Worm (Caenorhabditis elegans): Measurements from ENCODE around the gene rpl-2.

The rpl-2 gene

ce11 chrV:20479013-20479739, at the start of gene rpl-2, which contains the start of gene calf-1:
Gene rpl-2, plus strand, starts transcription at chrV:20479689.
Gene calf-1, minus strand, starts transcription at chrV:20479089.
- TF ChIP-seq cnd-1 (tag; optimal IDR thresholded peaks at IDR 0.05) (no peak), elt-3 (tag; optimal IDR thresholded peaks at IDR 0.05) (no peak), snpc-4 (tag; optimal IDR thresholded peaks at IDR 0.05) (no peak), sptf-1 (tag; optimal IDR thresholded peaks at IDR 0.05) (peak; percentile 16), mep-1 (tag; optimal IDR thresholded peaks at IDR 0.05) (peak; percentile 82), nhr-237 (tag; optimal IDR thresholded peaks at IDR 0.05) (peak; percentile 31), hlh-1 (tag; optimal IDR thresholded peaks at IDR 0.05) (peak; percentile 70), ham-2 (GFP tag; optimal IDR thresholded peaks at IDR 0.05) (peak; percentile 5), elt-1 (tag; optimal IDR thresholded peaks at IDR 0.05; ENCODE audit: borderline replicate concordance, insufficient read depth) (no peak), lin-13 (tag; optimal IDR thresholded peaks at IDR 0.05) (peak; percentile 58), drap-1 (GFP tag; optimal IDR thresholded peaks at IDR 0.05) (peak; percentile 19), lsy-2 (tag; optimal IDR thresholded peaks at IDR 0.05) (peak; percentile 71), ces-1 (GFP tag; optimal IDR thresholded peaks at IDR 0.05) (peak; percentile 91)

ce11 chrV:20445898-20446297, 33.6 kb upstream of the rpl-2 start:
- TF ChIP-seq mep-1 (tag; optimal IDR thresholded peaks at IDR 0.05) (no peak), flh-1 (GFP tag; optimal IDR thresholded peaks at IDR 0.05) (no peak), bed-3 (GFP tag; optimal IDR thresholded peaks at IDR 0.05) (no peak), mls-2 (tag; optimal IDR thresholded peaks at IDR 0.05) (no peak), pha-4 (tag; optimal IDR thresholded peaks at IDR 0.05) (no peak), M03D4.4 (tag; optimal IDR thresholded peaks at IDR 0.05) (no peak), lin-13 (tag; optimal IDR thresholded peaks at IDR 0.05) (no peak), cnd-1 (tag; optimal IDR thresholded peaks at IDR 0.05) (no peak), nhr-76 (tag; optimal IDR thresholded peaks at IDR 0.05) (no peak), ztf-11 (tag; optimal IDR thresholded peaks at IDR 0.05) (no peak)

DNA sequence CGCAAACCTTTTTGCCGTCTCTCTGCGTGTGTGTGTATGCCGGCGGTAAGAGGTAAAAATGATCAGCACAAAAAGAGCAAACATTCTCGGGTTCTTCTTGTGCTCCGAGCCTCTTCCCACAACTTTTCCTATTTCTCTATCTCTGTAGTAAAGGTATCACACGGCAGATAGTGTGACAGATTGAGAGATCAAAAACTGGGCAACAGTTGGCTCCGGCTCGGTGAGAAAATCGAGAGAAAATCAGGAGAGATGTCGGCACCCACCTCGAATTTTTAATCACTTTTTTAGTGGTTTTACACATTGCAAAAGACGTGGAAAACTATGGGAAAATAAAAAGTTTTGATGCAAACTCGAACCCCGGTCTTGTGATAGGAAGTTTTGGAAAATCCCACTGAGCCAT, 27.7 kb upstream of the rpl-2 start:
- TF ChIP-seq elt-1 (tag; optimal IDR thresholded peaks at IDR 0.05; ENCODE audit: borderline replicate concordance, insufficient read depth) (no peak), unc-62 (GFP tag; optimal IDR thresholded peaks at IDR 0.05) (peak; percentile 11), unc-120 (tag; optimal IDR thresholded peaks at IDR 0.05; ENCODE audit: poor library complexity, severe bottlenecking) (peak; percentile 56), mls-2 (tag; optimal IDR thresholded peaks at IDR 0.05) (no peak), hlh-1 (tag; optimal IDR thresholded peaks at IDR 0.05) (peak; percentile 96)

ce11 chrV:20453084-20453483, 26.4 kb upstream of the rpl-2 start, which contains the start of gene F48F5.6:
Gene F48F5.6, minus strand, starts transcription at chrV:20453184.
- TF ChIP-seq nhr-2 (tag; optimal IDR thresholded peaks at IDR 0.05), result no peak
- TF ChIP-seq ztf-11 (tag; optimal IDR thresholded peaks at IDR 0.05), result no peak
- no peak for TF ChIP-seq cnd-1 (tag; optimal IDR thresholded peaks at IDR 0.05)
- no peak for TF ChIP-seq bed-3 (GFP tag; optimal IDR thresholded peaks at IDR 0.05)
- no peak for TF ChIP-seq drap-1 (GFP tag; optimal IDR thresholded peaks at IDR 0.05)
- no peak for TF ChIP-seq tbx-8 (GFP tag; optimal IDR thresholded peaks at IDR 0.05)
- TF ChIP-seq mls-2 (tag; optimal IDR thresholded peaks at IDR 0.05), result no peak
- TF ChIP-seq mab-5 (tag; optimal IDR thresholded peaks at IDR 0.05), result no peak
- no peak for TF ChIP-seq ham-2 (GFP tag; optimal IDR thresholded peaks at IDR 0.05)
- TF ChIP-seq unc-62 (GFP tag; optimal IDR thresholded peaks at IDR 0.05), result no peak
- no peak for TF ChIP-seq flh-1 (GFP tag; optimal IDR thresholded peaks at IDR 0.05)
- no peak for TF ChIP-seq unc-120 (tag; optimal IDR thresholded peaks at IDR 0.05; ENCODE audit: poor library complexity, severe bottlenecking)
- TF ChIP-seq pha-4 (tag; optimal IDR thresholded peaks at IDR 0.05), result no peak
- TF ChIP-seq sem-2 (GFP tag; optimal IDR thresholded peaks at IDR 0.05), result no peak

- TF ChIP-seq lin-32 (GFP tag; optimal IDR thresholded peaks at IDR 0.05) (no peak), nhr-237 (tag; optimal IDR thresholded peaks at IDR 0.05) (no peak), snpc-4 (tag; optimal IDR thresholded peaks at IDR 0.05) (no peak), tbx-8 (GFP tag; optimal IDR thresholded peaks at IDR 0.05) (no peak), flh-1 (GFP tag; optimal IDR thresholded peaks at IDR 0.05) (no peak), ztf-11 (tag; optimal IDR thresholded peaks at IDR 0.05) (no peak), lin-13 (tag; optimal IDR thresholded peaks at IDR 0.05) (no peak), nhr-76 (tag; optimal IDR thresholded peaks at IDR 0.05) (no peak), sem-2 (GFP tag; optimal IDR thresholded peaks at IDR 0.05) (no peak)
Measured at ce11 chrV:20453811-20454210, 25.7 kb upstream of the rpl-2 start, which contains the start of gene srd-70. Gene srd-70, plus strand, starts transcription at chrV:20454111.
